Fruit fly (Drosophila melanogaster) whole organism, embryonic: ENCODE data around the gene CG4328.
A peak's percentile ranks its signal among the peaks of the same experiment; 100 is the strongest.

Experiments
- Abd-B ChIP-seq: fragments of 200-800 bp; sonication (Bioruptor generic); optimal IDR thresholded peaks from 2 replicates; lab custom pipeline; 2018; ENCODE audit warnings: missing biosample characterization, mild to moderate bottlenecking, missing genetic modification characterization, moderate library complexity
- Atf6 ChIP-seq: fragments of 200-800 bp; sonication (Bioruptor generic); IDR thresholded peaks from 2 replicates; pipeline ENCODE4 v1.3.6; 2022; ENCODE audit warnings: missing biosample characterization, missing genetic modification characterization
- Awh ChIP-seq: fragments of 200-800 bp; sonication (Bioruptor generic); IDR thresholded peaks from 2 replicates; pipeline ENCODE4, ENCODE4 v1.3.6; 2022; ENCODE audit warnings: missing biosample characterization, missing genetic modification characterization
- Bteb2 ChIP-seq: fragments of 200-800 bp; sonication (Bioruptor generic); optimal IDR thresholded peaks from 2 replicates; lab custom pipeline; 2016; ENCODE audit warnings: missing biosample characterization, missing genetic modification characterization
- CG10147 ChIP-seq: fragments of 200-800 bp; sonication (Bioruptor generic); optimal IDR thresholded peaks from 2 replicates; lab custom pipeline; 2019; ENCODE audit warnings: missing biosample characterization, mild to moderate bottlenecking, missing genetic modification characterization, moderate library complexity
- CG10267 ChIP-seq: fragments of 200-800 bp; sonication (Bioruptor generic); optimal IDR thresholded peaks from 2 replicates; lab custom pipeline; 2018; ENCODE audit warnings: missing biosample characterization, mild to moderate bottlenecking, missing genetic modification characterization, moderate library complexity
- CG10366 ChIP-seq: fragments of 200-800 bp; sonication (Bioruptor generic); IDR thresholded peaks from 2 replicates; pipeline ENCODE4 v1.3.6; 2022; ENCODE audit warnings: missing biosample characterization, missing genetic modification characterization
- CG11085 ChIP-seq: fragments of 200-800 bp; sonication (Bioruptor generic); IDR thresholded peaks from 2 replicates; pipeline ENCODE4 v1.3.6; 2022; ENCODE audit warnings: missing biosample characterization, missing genetic modification characterization
- CG11093 ChIP-seq: fragments of 200-800 bp; sonication (Bioruptor generic); IDR thresholded peaks from 3 replicates; pipeline ENCODE4 v1.3.6; 2022; ENCODE audit warnings: missing biosample characterization, missing genetic modification characterization
- CG12942 ChIP-seq: fragments of 200-800 bp; sonication (Bioruptor generic); optimal IDR thresholded peaks from 3 replicates; lab custom pipeline; 2016; ENCODE audit warnings: missing biosample characterization, missing genetic modification characterization
- CG1529 ChIP-seq: fragments of 200-800 bp; sonication (Bioruptor generic); optimal IDR thresholded peaks from 3 replicates; lab custom pipeline; 2018; ENCODE audit warnings: missing biosample characterization, missing genetic modification characterization
- CG1647 ChIP-seq: fragments of 200-800 bp; sonication (Bioruptor generic); optimal IDR thresholded peaks from 3 replicates; lab custom pipeline; 2016; ENCODE audit warnings: missing biosample characterization, missing genetic modification characterization
- CG16815 ChIP-seq: fragments of 200-800 bp; sonication (Bioruptor generic); optimal IDR thresholded peaks from 3 replicates; lab custom pipeline; 2017; ENCODE audit warnings: missing biosample characterization, mild to moderate bottlenecking, missing genetic modification characterization
- CG17802 ChIP-seq: fragments of 200-800 bp; sonication (Bioruptor generic); optimal IDR thresholded peaks from 2 replicates; lab custom pipeline; 2018; ENCODE audit warnings: missing biosample characterization, mild to moderate bottlenecking, missing genetic modification characterization, moderate library complexity
- CG6654 ChIP-seq: fragments of 200-800 bp; sonication (Bioruptor generic); optimal IDR thresholded peaks from 2 replicates; lab custom pipeline; 2017; ENCODE audit warnings: missing biosample characterization, mild to moderate bottlenecking, missing genetic modification characterization
- CG8359 ChIP-seq: fragments of 200-800 bp; sonication (Bioruptor generic); optimal IDR thresholded peaks from 2 replicates; lab custom pipeline; 2017; ENCODE audit warnings: missing biosample characterization, mild to moderate bottlenecking, missing genetic modification characterization, borderline replicate concordance
- D19A ChIP-seq: fragments of 200-800 bp; optimal IDR thresholded peaks from 3 replicates; lab custom pipeline; 2019; ENCODE audit warnings: missing biosample characterization, mild to moderate bottlenecking, missing genetic modification characterization, moderate library complexity
- Drgx ChIP-seq: fragments of 200-800 bp; sonication (Bioruptor generic); IDR thresholded peaks from 2 replicates; pipeline ENCODE4 v1.3.6; 2022; ENCODE audit warnings: missing biosample characterization, missing genetic modification characterization
- Fer1 ChIP-seq: fragments of 200-800 bp; sonication (Bioruptor generic); optimal IDR thresholded peaks from 2 replicates; lab custom pipeline; 2017; ENCODE audit warnings: missing biosample characterization, mild to moderate bottlenecking, missing genetic modification characterization
- Fer2 ChIP-seq: fragments of 200-800 bp; sonication (Bioruptor generic); optimal IDR thresholded peaks from 2 replicates; lab custom pipeline; 2018; ENCODE audit warnings: missing biosample characterization, mild to moderate bottlenecking, missing genetic modification characterization, moderate library complexity
- H15 ChIP-seq: fragments of 200-800 bp; sonication (Bioruptor generic); IDR thresholded peaks from 3 replicates; pipeline ENCODE4 v1.3.6; 2022; ENCODE audit warnings: missing biosample characterization, missing genetic modification characterization
- HmgZ ChIP-seq: fragments of 200-800 bp; sonication (Bioruptor generic); optimal IDR thresholded peaks from 2 replicates; lab custom pipeline; 2018; ENCODE audit warnings: missing biosample characterization, mild to moderate bottlenecking, missing genetic modification characterization
- Jarid2 ChIP-seq: fragments of 200-800 bp; sonication (Bioruptor generic); optimal IDR thresholded peaks from 3 replicates; lab custom pipeline; 2017; ENCODE audit warnings: mild to moderate bottlenecking, missing biosample characterization, missing genetic modification reagents, missing genetic modification characterization
- Lim3 ChIP-seq: fragments of 200-800 bp; sonication (Bioruptor generic); IDR thresholded peaks from 2 replicates; pipeline ENCODE4 v1.3.6; 2022; ENCODE audit warnings: missing biosample characterization, missing genetic modification characterization
- PHDP ChIP-seq: fragments of 200-800 bp; sonication (Bioruptor generic); optimal IDR thresholded peaks from 3 replicates; lab custom pipeline; 2018; ENCODE audit warnings: missing biosample characterization, mild to moderate bottlenecking, missing genetic modification characterization, moderate library complexity
- Sox102F ChIP-seq: fragments of 200-800 bp; sonication (Bioruptor generic); optimal IDR thresholded peaks from 2 replicates; lab custom pipeline; 2018; ENCODE audit warnings: missing biosample characterization, mild to moderate bottlenecking, missing genetic modification characterization, moderate library complexity
- TFAM ChIP-seq: fragments of 200-800 bp; sonication (Bioruptor generic); optimal IDR thresholded peaks from 2 replicates; lab custom pipeline; 2017; ENCODE audit warnings: missing biosample characterization, missing genetic modification characterization, inconsistent platforms
- Xrp1 ChIP-seq: fragments of 200-800 bp; sonication (Bioruptor generic); IDR thresholded peaks from 2 replicates; pipeline ENCODE4 v1.3.6; 2022; ENCODE audit warnings: missing biosample characterization, missing genetic modification characterization
- ac ChIP-seq: fragments of 200-800 bp; sonication (Bioruptor generic); optimal IDR thresholded peaks from 3 replicates; lab custom pipeline; 2017; ENCODE audit warnings: missing biosample characterization, mild to moderate bottlenecking, missing genetic modification characterization
- al ChIP-seq: fragments of 200-800 bp; sonication (Bioruptor generic); IDR thresholded peaks from 2 replicates; pipeline ENCODE4 v1.3.6; 2022; ENCODE audit warnings: missing biosample characterization, missing genetic modification characterization
- aop ChIP-seq: fragments of 200-800 bp; sonication (Bioruptor generic); IDR thresholded peaks from 2 replicates; pipeline ENCODE4 v1.3.6; 2022; ENCODE audit warnings: missing biosample characterization, missing genetic modification characterization
- bigmax ChIP-seq: fragments of 200-800 bp; sonication (Bioruptor generic); optimal IDR thresholded peaks from 2 replicates; lab custom pipeline; 2018; ENCODE audit warnings: missing biosample characterization, mild to moderate bottlenecking, missing genetic modification characterization
- da ChIP-seq: fragments of 200-800 bp; sonication (Bioruptor generic); optimal IDR thresholded peaks from 2 replicates; lab custom pipeline; 2016; ENCODE audit warnings: missing biosample characterization, missing genetic modification characterization
- dan ChIP-seq: fragments of 200-800 bp; sonication (Bioruptor generic); IDR thresholded peaks from 2 replicates; pipeline ENCODE4 v1.3.6; 2022; ENCODE audit warnings: missing biosample characterization, missing genetic modification characterization
- ewg ChIP-seq: fragments of 200-800 bp; sonication (Bioruptor generic); optimal IDR thresholded peaks from 3 replicates; lab custom pipeline; 2017; ENCODE audit warnings: mild to moderate bottlenecking, missing biosample characterization, missing genetic modification reagents, missing genetic modification characterization
- gem ChIP-seq: fragments of 200-800 bp; sonication (Bioruptor generic); optimal IDR thresholded peaks from 2 replicates; lab custom pipeline; 2019; ENCODE audit warnings: missing biosample characterization, mild to moderate bottlenecking, missing genetic modification characterization, moderate library complexity
- gro ChIP-seq: fragments of 200-800 bp; sonication (Bioruptor generic); optimal IDR thresholded peaks from 2 replicates; lab custom pipeline; 2016; ENCODE audit warnings: missing biosample characterization, missing genetic modification characterization
- gsb-n ChIP-seq: fragments of 200-800 bp; sonication (Bioruptor generic); optimal IDR thresholded peaks from 3 replicates; lab custom pipeline; 2018; ENCODE audit warnings: missing biosample characterization, mild to moderate bottlenecking, missing genetic modification characterization
- hbn ChIP-seq: fragments of 200-800 bp; sonication (Bioruptor generic); IDR thresholded peaks from 2 replicates; pipeline ENCODE4 v1.3.6; 2022; ENCODE audit warnings: missing biosample characterization, missing genetic modification characterization; ENCODE audit not compliant: partially characterized antibody
- lbe ChIP-seq: fragments of 200-800 bp; sonication (Bioruptor generic); optimal IDR thresholded peaks from 2 replicates; lab custom pipeline; 2016; ENCODE audit warnings: missing biosample characterization, mild to moderate bottlenecking, missing genetic modification characterization
- nau ChIP-seq: fragments of 200-800 bp; sonication (Bioruptor generic); optimal IDR thresholded peaks from 3 replicates; lab custom pipeline; 2017; ENCODE audit warnings: missing biosample characterization, mild to moderate bottlenecking, missing genetic modification characterization, missing genetic modification reagents
- p53 ChIP-seq: fragments of 200-800 bp; sonication (Bioruptor generic); optimal IDR thresholded peaks from 2 replicates; lab custom pipeline; 2016; ENCODE audit warnings: missing biosample characterization, missing genetic modification characterization
- pan ChIP-seq, 4 experiments: fragments of >200 bp in 3 of 4; fragments of 200-800 bp in 1 of 4; sonication (Bioruptor generic) in 1 of 4; optimal IDR thresholded peaks in 3 of 4; IDR thresholded peaks in 1 of 4; 2 replicates each; pipeline versions ENCODE4 v1.3.6 to Lab custom; 2017 to 2022; ENCODE audit warnings: missing biosample characterization in 2 of 4, missing genetic modification characterization in 2 of 4, mixed read lengths in 1 of 4
- rib ChIP-seq: fragments of 200-800 bp; sonication (Bioruptor generic); IDR thresholded peaks from 2 replicates; pipeline ENCODE4 v1.3.6; 2022; ENCODE audit warnings: missing biosample characterization, missing genetic modification characterization
- sd ChIP-seq: fragments of 200-800 bp; sonication (Bioruptor generic); optimal IDR thresholded peaks from 3 replicates; lab custom pipeline; 2018; ENCODE audit warnings: missing biosample characterization, mild to moderate bottlenecking, missing genetic modification characterization, moderate library complexity
- ssp ChIP-seq: fragments of 200-800 bp; sonication (Bioruptor generic); IDR thresholded peaks from 2 replicates; pipeline ENCODE4 v1.3.6; 2022; ENCODE audit warnings: missing biosample characterization, missing genetic modification characterization
- wor ChIP-seq: fragments of 200-800 bp; sonication (Bioruptor generic); IDR thresholded peaks from 2 replicates; pipeline ENCODE4 v1.3.6; 2022; ENCODE audit warnings: missing biosample characterization, missing genetic modification characterization
- zfh1 ChIP-seq: fragments of 200-800 bp; sonication (Bioruptor generic); IDR thresholded peaks from 3 replicates; pipeline ENCODE4 v1.3.6; 2022; ENCODE audit warnings: missing biosample characterization, missing genetic modification characterization

CG4328 gene

DNA sequence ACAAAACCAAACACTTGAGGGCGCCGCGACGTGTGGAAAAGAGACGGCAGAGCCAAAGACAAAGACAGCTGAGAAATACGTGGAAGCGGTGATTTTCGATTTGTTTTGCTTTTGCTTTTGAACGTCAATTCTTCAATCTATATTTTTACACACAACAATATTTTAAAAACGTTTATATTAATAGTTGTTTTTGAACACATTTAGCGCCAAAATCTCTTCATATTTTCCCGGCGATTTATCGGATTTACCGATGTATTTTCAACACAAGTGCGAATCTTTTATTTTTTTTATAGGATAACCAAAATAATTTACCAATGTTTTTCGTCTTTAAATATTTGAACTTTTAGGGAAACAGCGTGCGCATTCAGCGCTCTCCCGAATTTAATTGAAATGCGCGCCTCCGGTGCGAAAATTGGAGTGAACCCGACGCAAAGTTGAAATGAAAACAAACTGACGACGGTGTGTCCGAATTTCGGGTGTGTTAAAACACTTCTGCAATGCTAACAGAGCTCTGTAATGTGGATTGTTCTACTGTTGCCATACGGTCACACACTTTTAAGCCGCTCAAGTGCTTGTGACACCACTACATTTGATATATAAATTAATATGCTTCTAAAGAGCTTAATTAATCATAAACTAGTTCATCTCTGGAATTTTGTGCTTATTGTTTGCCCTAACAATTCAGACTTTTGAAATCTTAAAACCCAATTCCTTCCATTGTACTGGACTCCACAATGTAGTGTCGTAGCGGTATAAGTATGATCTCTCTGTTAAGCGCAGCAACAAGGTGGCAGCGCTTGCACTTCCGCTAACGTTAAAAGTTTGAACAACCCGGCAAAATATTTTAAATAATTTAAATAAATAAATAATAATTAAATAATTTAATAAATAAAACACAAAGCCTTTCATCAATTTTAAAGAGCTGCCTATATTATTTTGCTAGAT, 29.3 kb downstream of the CG4328 start, which contains the start of gene app (continued):
- TF ChIP-seq nau (GFP tag; lab: Kevin White, UChicago) = peak; percentile 71
- no peak for TF ChIP-seq da (GFP tag; lab: Kevin White, UChicago)
- TF ChIP-seq D19A = peak; percentile 76
- TF ChIP-seq CG11093 (GFP tag; lab: Robert Waterston, UW) = peak; percentile 89
- TF ChIP-seq TFAM (GFP tag; lab: Kevin White, UChicago) = peak; percentile 40
- TF ChIP-seq ac (GFP tag; lab: Kevin White, UChicago) = no peak
- peak; percentile 90 for TF ChIP-seq Atf6
- TF ChIP-seq CG17802 = peak; percentile 75
- TF ChIP-seq Lim3 (GFP tag; lab: Robert Waterston, UW) = 0 out of 2 replicates have a peak, but pooled peaks have one; percentile 43
- TF ChIP-seq Drgx = peak; percentile 93
- peak; percentile 89 for TF ChIP-seq H15
- peak; percentile 89 for TF ChIP-seq Awh (GFP tag; lab: Robert Waterston, UW)
- TF ChIP-seq CG8359 (GFP tag; lab: Kevin White, UChicago) = peak; percentile 62
- TF ChIP-seq CG10267 (tag; lab: Kevin White, UChicago) = peak; percentile 75
- peak; percentile 81 for TF ChIP-seq wor
- peak; percentile 72 for TF ChIP-seq CG1529 (GFP tag; lab: Kevin White, UChicago)
- TF ChIP-seq CG10366 (GFP tag; lab: Robert Waterston, UW) = peak; percentile 87
- peak; percentile 89 for TF ChIP-seq HmgZ (tag; lab: Kevin White, UChicago)
- no peak for TF ChIP-seq pan (optimal IDR thresholded peaks at IDR 0.05; lab: Kevin White, UChicago)
- TF ChIP-seq pan (GFP tag; optimal IDR thresholded peaks at IDR 0.05 in 1 of 2, IDR thresholded peaks at IDR 0.05 in 1 of 2) = peak in 1 of 2 experiments; percentile 92
- peak; percentile 53; the same call in 1 of the 2 replicates for TF ChIP-seq rib (GFP tag; lab: Robert Waterston, UW)
- TF ChIP-seq al (GFP tag; lab: Robert Waterston, UW) = peak; percentile 81
- peak; percentile 38 for TF ChIP-seq p53 (GFP tag; lab: Kevin White, UChicago)
- TF ChIP-seq Xrp1 (GFP tag; lab: Robert Waterston, UW) = peak; percentile 95
- TF ChIP-seq Bteb2 (GFP tag; lab: Kevin White, UChicago) = peak; percentile 30
- TF ChIP-seq Sox102F = peak; percentile 87
- no peak for TF ChIP-seq dan (GFP tag; lab: Robert Waterston, UW)
- peak; percentile 39 for TF ChIP-seq CG1647 (GFP tag; lab: Kevin White, UChicago)
- peak; percentile 94 for TF ChIP-seq zfh1 (GFP tag; lab: Robert Waterston, UW)
- peak; percentile 77 for TF ChIP-seq gsb-n
- peak; percentile 90 for TF ChIP-seq lbe (GFP tag; lab: Kevin White, UChicago)
- TF ChIP-seq sd (tag; lab: Kevin White, UChicago) = peak; percentile 0
- peak; percentile 88 for TF ChIP-seq Fer1
- TF ChIP-seq bigmax (GFP tag; lab: Kevin White, UChicago) = peak; percentile 9
- peak; percentile 90 for TF ChIP-seq gem (tag; lab: Kevin White, UChicago)
- TF ChIP-seq aop (GFP tag; lab: Robert Waterston, UW) = peak; percentile 77
- TF ChIP-seq PHDP (tag; lab: Kevin White, UChicago) = peak; percentile 89
- no peak for TF ChIP-seq hbn (GFP tag; lab: Robert Waterston, UW)
- TF ChIP-seq CG6654 (GFP tag; lab: Kevin White, UChicago) = peak; percentile 58
- TF ChIP-seq ssp (GFP tag; lab: Robert Waterston, UW) = peak; percentile 84
- TF ChIP-seq gro = peak; percentile 69
- peak; percentile 86 for TF ChIP-seq Fer2 (tag; lab: Kevin White, UChicago)
- TF ChIP-seq CG10147 (GFP tag; lab: Kevin White, UChicago) = peak; percentile 72
- TF ChIP-seq Jarid2 (GFP tag; lab: Kevin White, UChicago) = peak; percentile 86
- peak; percentile 78 for TF ChIP-seq Abd-B (GFP tag; lab: Kevin White, UChicago)
- peak; percentile 80 for TF ChIP-seq ewg
- peak; percentile 69 for TF ChIP-seq CG12942 (GFP tag; lab: Kevin White, UChicago)
- TF ChIP-seq CG11085 (GFP tag; lab: Robert Waterston, UW) = peak; percentile 79
- TF ChIP-seq CG16815 (GFP tag; lab: Kevin White, UChicago) = peak; percentile 74
